Fruit fly (Drosophila melanogaster): ENCODE measurements around the gene CG12105.
A peak's percentile ranks its signal among the peaks of the same experiment; 100 is the strongest.

CG12105 gene

dm6 chr3L:1629064-1629777, 13.6 kb upstream of the CG12105 start, which contains the start of gene GC (continued):
- no peak for TF ChIP-seq sens (GFP tag)
- TF ChIP-seq D (optimal IDR thresholded peaks at IDR 0.05) = no peak
- TF ChIP-seq D (GFP tag; optimal IDR thresholded peaks at IDR 0.05) = no peak
- no peak for TF ChIP-seq pros (GFP tag; optimal IDR thresholded peaks at IDR 0.05)
- no peak for TF ChIP-seq Side (GFP tag; optimal IDR thresholded peaks at IDR 0.05)

dm6 chr3L:1628176-1628866, 12.7 kb upstream of the CG12105 start, which contains the start of gene CG13928:
CG13928 (minus strand) TSS chr3L:1628377.
- 0 out of 2 replicates have a peak, but pooled peaks have one; percentile 18 for TF ChIP-seq sna (GFP tag; IDR thresholded peaks at IDR 0.05; ENCODE audit: partially characterized antibody)
- 0 out of 3 replicates have a peak, but pooled peaks have one; percentile 30 for TF ChIP-seq so (GFP tag; IDR thresholded peaks at IDR 0.05)
- TF ChIP-seq seq (GFP tag; IDR thresholded peaks at IDR 0.05) = peak; percentile 75; the same call in 1 of the 2 replicates
- TF ChIP-seq nom (GFP tag; optimal IDR thresholded peaks at IDR 0.05) = peak; percentile 23
- TF ChIP-seq HLH54F (GFP tag; optimal IDR thresholded peaks at IDR 0.05) = no peak
- 0 out of 3 replicates have a peak, but pooled peaks have one; percentile 12 for TF ChIP-seq vnd (GFP tag; IDR thresholded peaks at IDR 0.05; ENCODE audit: partially characterized antibody)
- peak; percentile 60; the same call in 1 of the 3 replicates for TF ChIP-seq z (GFP tag; IDR thresholded peaks at IDR 0.05)
- no peak for TF ChIP-seq CG12659 (GFP tag; optimal IDR thresholded peaks at IDR 0.05)
- TF ChIP-seq CG12155 (GFP tag; optimal IDR thresholded peaks at IDR 0.05) = peak; percentile 14
- TF ChIP-seq nerfin-1 (tag; optimal IDR thresholded peaks at IDR 0.05) = peak; percentile 21
- TF ChIP-seq Trl (optimal IDR thresholded peaks at IDR 0.05) = peak; percentile 24 to 53
- TF ChIP-seq Trl (GFP tag; optimal IDR thresholded peaks at IDR 0.05) = no peak
- peak; percentile 62 for TF ChIP-seq row (GFP tag; IDR thresholded peaks at IDR 0.05)
- TF ChIP-seq CG10267 (tag; optimal IDR thresholded peaks at IDR 0.05) = peak; percentile 44
- TF ChIP-seq CG18599 (GFP tag; optimal IDR thresholded peaks at IDR 0.05) = peak; percentile 34
- peak; percentile 19 for TF ChIP-seq CG10543 (GFP tag; optimal IDR thresholded peaks at IDR 0.05)
- TF ChIP-seq Atf6 (GFP tag; IDR thresholded peaks at IDR 0.05) = 0 out of 2 replicates have a peak, but pooled peaks have one; percentile 5
- peak; percentile 53 for TF ChIP-seq Med (GFP tag)
- peak; percentile 94 for TF ChIP-seq Deaf1 (tag; optimal IDR thresholded peaks at IDR 0.05)
- TF ChIP-seq Xrp1 (GFP tag; IDR thresholded peaks at IDR 0.05) = no peak
- TF ChIP-seq CG6765 (GFP tag; optimal IDR thresholded peaks at IDR 0.05) = peak; percentile 1
- no peak for TF ChIP-seq Sry-δ (GFP tag; optimal IDR thresholded peaks at IDR 0.05)
- peak; percentile 87 for TF ChIP-seq CG16779 (GFP tag; IDR thresholded peaks at IDR 0.05)
- TF ChIP-seq Nf-YC (tag; optimal IDR thresholded peaks at IDR 0.05) = peak; percentile 22
- TF ChIP-seq slbo (GFP tag; IDR thresholded peaks at IDR 0.05) = peak; percentile 12; the same call in 1 of the 2 replicates
- 0 out of 2 replicates have a peak, but pooled peaks have one; percentile 17 for TF ChIP-seq ttk (GFP tag; IDR thresholded peaks at IDR 0.05)
- TF ChIP-seq CG1024 (GFP tag; IDR thresholded peaks at IDR 0.05) = 0 out of 2 replicates have a peak, but pooled peaks have one; percentile 20
- TF ChIP-seq CG8478 (optimal IDR thresholded peaks at IDR 0.05) = peak; percentile 11
- no peak for TF ChIP-seq Atf-2 (GFP tag; optimal IDR thresholded peaks at IDR 0.05)
- peak; percentile 44 for TF ChIP-seq Kr (GFP tag; optimal IDR thresholded peaks at IDR 0.05)
- TF ChIP-seq CG15514 (GFP tag; optimal IDR thresholded peaks at IDR 0.05) = peak; percentile 21
- peak; percentile 9 for TF ChIP-seq lab (GFP tag; optimal IDR thresholded peaks at IDR 0.05)
- peak; percentile 77 for TF ChIP-seq cg (GFP tag; optimal IDR thresholded peaks at IDR 0.05)
- peak; percentile 42 for TF ChIP-seq scrt (GFP tag; optimal IDR thresholded peaks at IDR 0.05)
- TF ChIP-seq TFAM (GFP tag; optimal IDR thresholded peaks at IDR 0.05) = no peak
- TF ChIP-seq Jarid2 (GFP tag; optimal IDR thresholded peaks at IDR 0.05) = peak; percentile 66
- peak; percentile 97 for TF ChIP-seq CG18764 (GFP tag; optimal IDR thresholded peaks at IDR 0.05)
- TF ChIP-seq CG2120 (GFP tag; optimal IDR thresholded peaks at IDR 0.05) = peak; percentile 10
- no peak for TF ChIP-seq NC2α (GFP tag; optimal IDR thresholded peaks at IDR 0.05)
- TF ChIP-seq crol (GFP tag; IDR thresholded peaks at IDR 0.05) = peak; percentile 84
- peak; percentile 40 for TF ChIP-seq Fer1 (GFP tag; optimal IDR thresholded peaks at IDR 0.05)
- TF ChIP-seq org-1 (GFP tag; optimal IDR thresholded peaks at IDR 0.05) = no peak
